Worm (Caenorhabditis elegans): Measurements from ENCODE around the gene oac-49.
"Not testable (repeated sequence)": the region's sequence is repeated elsewhere in the genome, so short reads cannot be mapped to it uniquely, and the experiment has no call there.

The oac-49 gene

ce11 chrV:19259403-19259802 lies 41.6 kb downstream of the oac-49 start:
- TF ChIP-seq sem-2 (GFP tag; optimal IDR thresholded peaks at IDR 0.05) (no peak), nhr-12 (tag; optimal IDR thresholded peaks at IDR 0.05) (no peak), drap-1 (GFP tag; optimal IDR thresholded peaks at IDR 0.05) (no peak), M03D4.4 (tag; optimal IDR thresholded peaks at IDR 0.05) (no peak), zip-8 (tag; optimal IDR thresholded peaks at IDR 0.05) (no peak), ceh-39 (tag; optimal IDR thresholded peaks at IDR 0.05) (no peak), cnd-1 (tag; optimal IDR thresholded peaks at IDR 0.05) (no peak), unc-62 (GFP tag; optimal IDR thresholded peaks at IDR 0.05) (no peak), unc-120 (tag; optimal IDR thresholded peaks at IDR 0.05; ENCODE audit: poor library complexity, severe bottlenecking) (no peak), ceh-43 (GFP tag; optimal IDR thresholded peaks at IDR 0.05) (no peak), snpc-4 (tag; optimal IDR thresholded peaks at IDR 0.05) (no peak), mab-5 (tag; optimal IDR thresholded peaks at IDR 0.05) (no peak), nhr-28 (tag; optimal IDR thresholded peaks at IDR 0.05) (no peak), tbx-8 (GFP tag; optimal IDR thresholded peaks at IDR 0.05) (no peak)

- no peak for TF ChIP-seq M03D4.4 (tag; optimal IDR thresholded peaks at IDR 0.05)
- TF ChIP-seq cnd-1 (tag; optimal IDR thresholded peaks at IDR 0.05) = no peak
- TF ChIP-seq ham-2 (GFP tag; optimal IDR thresholded peaks at IDR 0.05) = no peak
- no peak for TF ChIP-seq elt-1 (tag; optimal IDR thresholded peaks at IDR 0.05; ENCODE audit: borderline replicate concordance, insufficient read depth)
- TF ChIP-seq unc-62 (GFP tag; optimal IDR thresholded peaks at IDR 0.05) = no peak
- TF ChIP-seq ceh-43 (GFP tag; optimal IDR thresholded peaks at IDR 0.05) = no peak
- TF ChIP-seq nhr-2 (tag; optimal IDR thresholded peaks at IDR 0.05) = no peak
- no peak for TF ChIP-seq hlh-1 (tag; optimal IDR thresholded peaks at IDR 0.05)
- TF ChIP-seq nhr-28 (tag; optimal IDR thresholded peaks at IDR 0.05) = no peak
- no peak for TF ChIP-seq bed-3 (GFP tag; optimal IDR thresholded peaks at IDR 0.05)
- TF ChIP-seq blmp-1 (tag; optimal IDR thresholded peaks at IDR 0.05) = no peak
- no peak for TF ChIP-seq nhr-12 (tag; optimal IDR thresholded peaks at IDR 0.05)
- TF ChIP-seq snpc-4 (tag; optimal IDR thresholded peaks at IDR 0.05) = no peak
- no peak for TF ChIP-seq ces-1 (GFP tag; optimal IDR thresholded peaks at IDR 0.05)
- no peak for TF ChIP-seq mls-2 (tag; optimal IDR thresholded peaks at IDR 0.05)
- no peak for TF ChIP-seq ceh-83 (GFP tag; optimal IDR thresholded peaks at IDR 0.05)
- no peak for TF ChIP-seq lin-13 (tag; optimal IDR thresholded peaks at IDR 0.05)
- TF ChIP-seq flh-1 (GFP tag; optimal IDR thresholded peaks at IDR 0.05) = no peak
- no peak for TF ChIP-seq pha-4 (tag; optimal IDR thresholded peaks at IDR 0.05)
These were observed 42.9 kb downstream of the oac-49 start for ce11 chrV:19260686-19261085.

- TF ChIP-seq elt-3 (tag; optimal IDR thresholded peaks at IDR 0.05) (no peak), ces-1 (GFP tag; optimal IDR thresholded peaks at IDR 0.05) (no peak), mls-2 (tag; optimal IDR thresholded peaks at IDR 0.05) (no peak), mab-5 (tag; optimal IDR thresholded peaks at IDR 0.05) (no peak), lin-32 (GFP tag; optimal IDR thresholded peaks at IDR 0.05) (no peak), elt-1 (tag; optimal IDR thresholded peaks at IDR 0.05; ENCODE audit: borderline replicate concordance, insufficient read depth) (no peak), mep-1 (tag; optimal IDR thresholded peaks at IDR 0.05) (no peak), snpc-4 (tag; optimal IDR thresholded peaks at IDR 0.05) (no peak), unc-39 (tag; optimal IDR thresholded peaks at IDR 0.05) (no peak), ceh-83 (GFP tag; optimal IDR thresholded peaks at IDR 0.05) (no peak), ham-2 (GFP tag; optimal IDR thresholded peaks at IDR 0.05) (no peak), lsy-2 (tag; optimal IDR thresholded peaks at IDR 0.05) (no peak), drap-1 (GFP tag; optimal IDR thresholded peaks at IDR 0.05) (no peak), ceh-43 (GFP tag; optimal IDR thresholded peaks at IDR 0.05) (no peak), pha-4 (tag; optimal IDR thresholded peaks at IDR 0.05) (no peak), hlh-1 (tag; optimal IDR thresholded peaks at IDR 0.05) (no peak), M03D4.4 (tag; optimal IDR thresholded peaks at IDR 0.05) (no peak)
These were observed 44.6 kb downstream of the oac-49 start, which contains the start of gene F21D9.2 for ce11 chrV:19262349-19262748. Gene F21D9.2, minus strand, starts transcription at chrV:19262449.

ce11 chrV:19264148-19264547 lies 46.4 kb downstream of the oac-49 start, which contains the start of gene F21D9.1:
Gene F21D9.1, plus strand, starts transcription at chrV:19264448.
- TF ChIP-seq elt-3 (tag; optimal IDR thresholded peaks at IDR 0.05); unc-39 (tag; optimal IDR thresholded peaks at IDR 0.05); flh-1 (GFP tag; optimal IDR thresholded peaks at IDR 0.05): not testable (repeated sequence)

All from whole organism, mixed stage, embryonic.